Worm (Caenorhabditis elegans) whole organism, L3 larva: ENCODE data around the gene C23H5.15.

Experiments used
- R02D3.7 ChIP-seq: fragments of 150-350 bp; optimal IDR thresholded peaks from 2 replicates; lab custom pipeline; 2014; ENCODE audit warnings: missing biosample characterization, missing genetic modification characterization
- nhr-12 ChIP-seq: fragments of 150-350 bp; optimal IDR thresholded peaks from 2 replicates; lab custom pipeline; 2014; ENCODE audit warnings: missing biosample characterization, missing genetic modification characterization
- ztf-11 ChIP-seq: fragments of 150-350 bp; optimal IDR thresholded peaks from 2 replicates; lab custom pipeline; 2014; ENCODE audit warnings: missing biosample characterization, missing genetic modification characterization

ce11 chrIV:2142320-2142719, 39.6 kb upstream of the C23H5.15 start:
- TF ChIP-seq R02D3.7 (tag; lab: Kevin White, UChicago) (no peak), nhr-12 (no peak), ztf-11 (tag; lab: Kevin White, UChicago) (no peak)
